Worm (Caenorhabditis elegans): ENCODE results near the gene clik-2.

ce11 chrX:7720565-7720964 is 31.5 kb upstream of the clik-2 start:
- TF ChIP-seq nhr-77 (tag; optimal IDR thresholded peaks at IDR 0.05), result no peak
- no peak for TF ChIP-seq mes-2 (tag; optimal IDR thresholded peaks at IDR 0.05; ENCODE audit: poor library complexity, severe bottlenecking)
- TF ChIP-seq fos-1 (tag; optimal IDR thresholded peaks at IDR 0.05), result no peak
- TF ChIP-seq zag-1 (tag; optimal IDR thresholded peaks at IDR 0.05), result no peak
- no peak for TF ChIP-seq aly-2 (tag; optimal IDR thresholded peaks at IDR 0.05)
- TF ChIP-seq lir-3 (tag; optimal IDR thresholded peaks at IDR 0.05), result no peak
- no peak for TF ChIP-seq Y5F2A.4 (GFP tag; optimal IDR thresholded peaks at IDR 0.05)
- no peak for TF ChIP-seq dve-1 (tag; optimal IDR thresholded peaks at IDR 0.05; ENCODE audit: insufficient read depth)
- no peak for TF ChIP-seq daf-12 (tag; optimal IDR thresholded peaks at IDR 0.05)
- TF ChIP-seq dpl-1 (GFP tag; optimal IDR thresholded peaks at IDR 0.05), result no peak
- no peak for TF ChIP-seq nhr-6 (tag; optimal IDR thresholded peaks at IDR 0.05)
- no peak for TF ChIP-seq mdt-29 (GFP tag; IDR thresholded peaks at IDR 0.05)
- no peak for TF ChIP-seq lin-39 (tag; optimal IDR thresholded peaks at IDR 0.05)

Data from whole organism, L4 larva.